Fruit fly (Drosophila melanogaster): ENCODE results near the gene wap.
A peak's percentile ranks its signal among the peaks of the same experiment; 100 is the strongest.

wap gene

DNA sequence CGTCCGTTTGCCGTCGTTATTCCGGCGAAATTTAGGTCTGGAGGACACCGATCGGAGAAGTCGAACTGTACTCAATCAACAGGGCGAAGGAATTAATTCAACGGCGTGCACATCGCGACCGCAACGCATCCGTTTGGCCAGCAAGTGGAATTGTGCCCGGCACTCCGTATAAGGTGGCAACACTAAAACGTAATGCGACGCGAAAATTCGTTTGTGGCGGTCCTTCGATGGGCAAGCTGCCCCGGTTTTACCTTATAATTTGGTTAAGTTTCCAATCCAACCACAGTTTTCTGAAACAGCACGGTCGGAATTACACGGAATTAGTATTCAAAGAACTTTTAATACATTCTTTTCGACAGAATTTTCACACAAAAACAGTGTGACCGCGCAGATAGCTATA is at the start of gene wap:
wap (minus strand) TSS at position 400 of the 400 bp plus-strand sequence.
- TF ChIP-seq fkh (GFP tag; optimal IDR thresholded peaks at IDR 0.05) (no peak), CG1621 (tag; optimal IDR thresholded peaks at IDR 0.05) (no peak), CG10631 (GFP tag; optimal IDR thresholded peaks at IDR 0.05) (no peak), Eip78C (GFP tag) (no peak), svp (GFP tag) (no peak), CG6854 (GFP tag; optimal IDR thresholded peaks at IDR 0.05) (no peak), CG11902 (GFP tag; optimal IDR thresholded peaks at IDR 0.05) (no peak), CG4318 (GFP tag; optimal IDR thresholded peaks at IDR 0.05) (no peak), CG7368 (GFP tag; optimal IDR thresholded peaks at IDR 0.05) (no peak), spab (GFP tag; optimal IDR thresholded peaks at IDR 0.05) (no peak), cyc (GFP tag; optimal IDR thresholded peaks at IDR 0.05) (no peak), Blimp-1 (GFP tag; optimal IDR thresholded peaks at IDR 0.05) (no peak), Met (GFP tag; optimal IDR thresholded peaks at IDR 0.05) (no peak), CG11294 (GFP tag; IDR thresholded peaks at IDR 0.05) (no peak), Sox15 (GFP tag; optimal IDR thresholded peaks at IDR 0.05) (no peak), CG6163 (GFP tag; IDR thresholded peaks at IDR 0.05) (no peak)

dm6 chrX:22502225-22502624 is 47.0 kb upstream of the wap start:
- TF ChIP-seq CG11762 (GFP tag; optimal IDR thresholded peaks at IDR 0.05; ENCODE audit: insufficient read depth) (no peak), esn (GFP tag; optimal IDR thresholded peaks at IDR 0.05) (no peak), Hr4 (GFP tag; optimal IDR thresholded peaks at IDR 0.05) (no peak), Ets21C (GFP tag; optimal IDR thresholded peaks at IDR 0.05) (no peak), CG8319 (GFP tag; optimal IDR thresholded peaks at IDR 0.05) (no peak), Met (GFP tag; optimal IDR thresholded peaks at IDR 0.05) (no peak), Sox102F (GFP tag; optimal IDR thresholded peaks at IDR 0.05) (no peak), Sox14 (GFP tag; optimal IDR thresholded peaks at IDR 0.05) (no peak), CG31627 (GFP tag; optimal IDR thresholded peaks at IDR 0.05) (no peak), CG6792 (GFP tag; optimal IDR thresholded peaks at IDR 0.05) (no peak), dac (GFP tag; optimal IDR thresholded peaks at IDR 0.05) (no peak), topi (GFP tag; optimal IDR thresholded peaks at IDR 0.05) (no peak), achi (GFP tag; optimal IDR thresholded peaks at IDR 0.05) (no peak), fkh (GFP tag; optimal IDR thresholded peaks at IDR 0.05) (no peak), CG6276 (GFP tag; optimal IDR thresholded peaks at IDR 0.05) (no peak), CG3032 (tag; optimal IDR thresholded peaks at IDR 0.05) (no peak), CG10631 (GFP tag; optimal IDR thresholded peaks at IDR 0.05) (no peak), Blimp-1 (GFP tag; optimal IDR thresholded peaks at IDR 0.05) (no peak)

DNA sequence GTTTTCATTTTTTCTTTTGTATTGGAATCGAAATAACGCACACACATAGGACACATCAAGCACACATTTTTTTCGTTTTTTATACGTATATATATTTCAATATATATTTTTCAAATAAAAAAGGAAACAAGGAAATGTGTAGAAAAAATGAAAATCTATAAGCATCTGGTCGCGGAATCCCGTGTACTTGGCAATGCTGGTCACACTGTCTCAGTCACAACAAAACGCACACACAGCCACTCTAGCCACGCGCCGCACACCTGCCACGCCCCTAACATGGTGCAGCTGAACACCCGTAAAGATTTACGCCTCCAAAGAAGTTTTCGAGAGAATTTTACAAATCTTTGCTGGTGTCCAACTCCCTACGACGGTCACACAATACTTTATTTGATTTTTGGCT is 44.3 kb upstream of the wap start:
- TF ChIP-seq fd85E (GFP tag; optimal IDR thresholded peaks at IDR 0.05) (no peak), Eip93F (GFP tag; optimal IDR thresholded peaks at IDR 0.05) (no peak)

DNA sequence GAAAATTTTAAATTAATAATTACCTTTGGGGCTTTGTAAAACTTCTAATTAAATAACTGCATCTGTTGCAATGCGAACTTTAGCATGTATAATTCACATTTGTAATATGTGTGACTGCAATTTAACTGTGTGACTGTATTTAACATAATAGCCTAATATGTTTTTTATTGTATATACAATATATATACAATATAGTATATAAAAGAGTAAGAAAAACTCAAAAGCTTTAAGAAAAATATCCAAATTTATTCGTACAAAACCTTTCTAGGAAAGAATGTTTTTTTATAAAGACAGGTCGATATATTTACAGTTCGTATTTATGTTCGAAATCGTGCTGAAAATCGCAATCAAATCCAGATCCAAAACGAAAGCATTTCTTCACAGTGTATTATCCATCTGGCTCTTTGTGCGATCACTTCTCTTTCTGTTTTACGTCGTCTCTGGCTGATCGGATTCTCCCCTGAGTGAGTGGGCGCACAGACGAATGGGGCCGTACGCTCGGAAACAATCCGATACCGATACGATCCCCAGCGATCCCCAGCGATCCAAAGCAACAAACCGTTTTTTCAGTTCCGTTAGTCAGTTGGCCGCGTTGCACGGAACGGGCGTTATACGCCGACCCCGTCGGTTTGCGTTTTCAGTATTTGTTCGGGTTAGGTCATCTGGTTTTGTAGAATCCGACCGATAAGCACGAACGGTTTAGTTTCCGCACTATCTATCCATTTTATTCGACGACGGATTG is 36.0 kb upstream of the wap start:
- TF ChIP-seq Blimp-1 (GFP tag; optimal IDR thresholded peaks at IDR 0.05) = peak; percentile 44
- no peak for TF ChIP-seq CG15336 (GFP tag; IDR thresholded peaks at IDR 0.05)
- TF ChIP-seq CG7368 (GFP tag; optimal IDR thresholded peaks at IDR 0.05) = peak; percentile 13
- peak; percentile 8 for TF ChIP-seq Lpt (GFP tag; optimal IDR thresholded peaks at IDR 0.05)
- TF ChIP-seq achi (GFP tag; optimal IDR thresholded peaks at IDR 0.05) = peak; percentile 62
- TF ChIP-seq Eip93F (GFP tag; optimal IDR thresholded peaks at IDR 0.05) = no peak
- TF ChIP-seq Hr39 (GFP tag; optimal IDR thresholded peaks at IDR 0.05) = peak; percentile 48
- TF ChIP-seq dsx (GFP tag; optimal IDR thresholded peaks at IDR 0.05; ENCODE audit: poor library complexity, severe bottlenecking) = no peak
- TF ChIP-seq CG11902 (GFP tag; optimal IDR thresholded peaks at IDR 0.05) = peak; percentile 51
- TF ChIP-seq dac (GFP tag; optimal IDR thresholded peaks at IDR 0.05) = no peak
- TF ChIP-seq CG8319 (GFP tag; optimal IDR thresholded peaks at IDR 0.05) = peak; percentile 63
- no peak for TF ChIP-seq CG16779 (tag; optimal IDR thresholded peaks at IDR 0.05)
- peak; percentile 82 for TF ChIP-seq svp (GFP tag)
- TF ChIP-seq CG10631 (GFP tag; optimal IDR thresholded peaks at IDR 0.05) = peak; percentile 71
- TF ChIP-seq lz (GFP tag; optimal IDR thresholded peaks at IDR 0.05) = peak; percentile 30
- peak; percentile 39 for TF ChIP-seq fd59A (GFP tag; optimal IDR thresholded peaks at IDR 0.05)
- peak; percentile 54 for TF ChIP-seq net (GFP tag; optimal IDR thresholded peaks at IDR 0.05)
- TF ChIP-seq CG9139 (GFP tag; optimal IDR thresholded peaks at IDR 0.05) = peak; percentile 0
- TF ChIP-seq CG8119 (GFP tag; IDR thresholded peaks at IDR 0.05) = 0 out of 3 replicates have a peak, but pooled peaks have one; percentile 38
- TF ChIP-seq CG6792 (GFP tag; optimal IDR thresholded peaks at IDR 0.05) = peak; percentile 56
- peak; percentile 50 for TF ChIP-seq spab (GFP tag; optimal IDR thresholded peaks at IDR 0.05)
- no peak for TF ChIP-seq CG6854 (GFP tag; optimal IDR thresholded peaks at IDR 0.05)
- no peak for TF ChIP-seq Hr38 (GFP tag; optimal IDR thresholded peaks at IDR 0.05)
- peak; percentile 51 for TF ChIP-seq pdm3 (GFP tag; optimal IDR thresholded peaks at IDR 0.05)
